Fruit fly (Drosophila melanogaster) whole organism, pupa: ENCODE measurements around the gene Ids.

ENCODE experiments used
- CG10348 ChIP-seq: fragments of 200-800 bp; sonication (Bioruptor generic); IDR thresholded peaks from 2 replicates; pipeline ENCODE4 v1.3.6; 2022; ENCODE audit warnings: missing biosample characterization, missing genetic modification characterization
- CG15710 ChIP-seq: fragments of 200-800 bp; sonication (Bioruptor generic); optimal IDR thresholded peaks from 2 replicates; lab custom pipeline; 2018; ENCODE audit warnings: missing biosample characterization, mild to moderate bottlenecking, missing genetic modification characterization, moderate library complexity
- CG17806 ChIP-seq: fragments of 200-800 bp; sonication (Bioruptor generic); optimal IDR thresholded peaks from 2 replicates; lab custom pipeline; 2018; ENCODE audit warnings: missing biosample characterization, mild to moderate bottlenecking, missing genetic modification characterization, moderate library complexity
- Snoo ChIP-seq: fragments of 200-800 bp; sonication (Bioruptor generic); optimal IDR thresholded peaks from 3 replicates; lab custom pipeline; 2017; ENCODE audit warnings: missing biosample characterization, mild to moderate bottlenecking, missing genetic modification characterization, inconsistent platforms
- gl ChIP-seq: fragments of 200-800 bp; sonication (Bioruptor generic); optimal IDR thresholded peaks from 2 replicates; lab custom pipeline; 2018; ENCODE audit warnings: missing biosample characterization, mild to moderate bottlenecking, missing genetic modification characterization

DNA sequence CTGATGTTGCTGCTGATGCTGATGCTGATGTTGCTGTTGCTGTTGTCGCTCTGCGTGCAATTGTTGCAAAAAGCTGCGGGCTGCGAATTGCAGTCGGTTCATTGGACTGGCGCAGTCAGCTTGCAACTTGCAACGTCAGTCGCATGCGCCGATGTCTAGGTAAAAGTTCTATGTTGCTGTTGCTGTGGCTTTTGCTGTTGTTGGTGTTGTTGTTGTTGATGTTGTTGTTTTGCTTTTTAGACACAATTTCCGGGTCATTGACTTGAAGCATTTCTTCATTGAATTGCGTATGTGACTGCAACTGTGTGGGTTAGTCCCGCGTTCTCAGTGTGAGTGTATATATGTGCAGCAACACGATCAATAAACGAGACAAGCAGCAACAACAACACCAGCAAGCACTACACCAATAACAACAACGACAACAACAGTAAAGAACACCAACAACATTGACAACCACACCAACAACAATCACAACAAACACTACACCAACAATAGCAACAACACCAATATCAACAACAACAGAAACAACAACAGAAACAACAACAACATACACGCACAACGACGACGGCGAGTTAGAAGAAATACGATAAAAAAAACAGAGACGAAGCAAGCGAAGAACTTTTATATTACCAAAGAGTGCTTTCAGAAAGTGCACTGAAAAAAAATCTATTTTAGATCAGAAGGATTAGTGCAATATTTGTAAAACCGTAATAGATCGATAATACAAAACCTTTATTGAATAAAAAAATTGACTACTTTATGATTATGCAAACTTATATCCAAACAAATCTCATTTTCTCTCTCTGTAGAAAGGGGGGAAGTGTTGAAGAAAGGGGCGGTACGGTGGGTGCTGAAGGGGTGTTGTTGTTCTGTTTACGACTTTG lies 16.1 kb downstream of the Ids start:
- TF ChIP-seq Snoo (tag; lab: Kevin White, UChicago) (no peak), gl (no peak), CG10348 (no peak), CG15710 (no peak), CG17806 (tag; lab: Kevin White, UChicago) (peak; percentile 91)
